Worm (Caenorhabditis elegans): Measurements from ENCODE around the gene slcr-46.2.

slcr-46.2 gene

ce11 chrV:19351944-19352343 lies 38.0 kb downstream of the slcr-46.2 start:
- TF ChIP-seq nhr-129 (tag; optimal IDR thresholded peaks at IDR 0.05) (peak; percentile 15), zag-1 (tag; optimal IDR thresholded peaks at IDR 0.05) (no peak)

ce11 chrV:19337333-19337732 lies 52.6 kb downstream of the slcr-46.2 start:
- no peak for TF ChIP-seq mbf-1 (tag; optimal IDR thresholded peaks at IDR 0.05)
